Fruit fly (Drosophila melanogaster) whole organism, embryonic: Measurements from ENCODE around the gene wb.

Experiments
- Adf1 ChIP-seq: fragments of 200-800 bp; sonication (Bioruptor generic); IDR thresholded peaks from 2 replicates; pipeline ENCODE4 v1.3.6; 2022; ENCODE audit warnings: missing biosample characterization, missing genetic modification characterization
- Asciz ChIP-seq: fragments of 200-800 bp; sonication (Bioruptor generic); optimal IDR thresholded peaks from 2 replicates; lab custom pipeline; 2017; ENCODE audit warnings: missing biosample characterization, mild to moderate bottlenecking, missing genetic modification characterization, missing genetic modification reagents
- B-H2 ChIP-seq: fragments of 200-800 bp; sonication (Bioruptor generic); optimal IDR thresholded peaks from 2 replicates; lab custom pipeline; 2018; ENCODE audit warnings: missing biosample characterization, mild to moderate bottlenecking, missing genetic modification characterization
- Bgb ChIP-seq: fragments of 200-800 bp; sonication (Bioruptor generic); IDR thresholded peaks from 2 replicates; pipeline ENCODE4 v1.3.6; 2022; ENCODE audit warnings: missing biosample characterization, missing genetic modification characterization; ENCODE audit not compliant: partially characterized antibody
- CG10959 ChIP-seq: fragments of 200-800 bp; sonication (Bioruptor generic); IDR thresholded peaks from 2 replicates; pipeline ENCODE4 v1.3.6; 2022; ENCODE audit warnings: missing biosample characterization, missing genetic modification characterization
- CG12219 ChIP-seq: fragments of 200-800 bp; sonication (Bioruptor generic); optimal IDR thresholded peaks from 3 replicates; lab custom pipeline; 2018; ENCODE audit warnings: missing biosample characterization, mild to moderate bottlenecking, missing genetic modification characterization
- CG12659 ChIP-seq: fragments of 200-800 bp; sonication (Bioruptor generic); optimal IDR thresholded peaks from 3 replicates; lab custom pipeline; 2017; ENCODE audit warnings: mild to moderate bottlenecking, missing biosample characterization, missing genetic modification reagents, missing genetic modification characterization
- CG13123 ChIP-seq: fragments of 200-800 bp; sonication (Bioruptor generic); optimal IDR thresholded peaks from 2 replicates; lab custom pipeline; 2016; ENCODE audit warnings: missing biosample characterization, missing genetic modification characterization
- CG13775 ChIP-seq: fragments of 200-800 bp; sonication (Bioruptor generic); optimal IDR thresholded peaks from 3 replicates; lab custom pipeline; 2017; ENCODE audit warnings: missing biosample characterization, mild to moderate bottlenecking, missing genetic modification characterization
- CG14050 ChIP-seq: fragments of 200-800 bp; sonication (Bioruptor generic); IDR thresholded peaks from 3 replicates; pipeline ENCODE4 v1.3.6; 2022; ENCODE audit warnings: missing biosample characterization, missing genetic modification characterization
- CG15601 ChIP-seq: fragments of 200-800 bp; sonication (Bioruptor generic); optimal IDR thresholded peaks from 3 replicates; lab custom pipeline; 2019; ENCODE audit warnings: missing biosample characterization, mild to moderate bottlenecking, missing genetic modification characterization, moderate library complexity
- CG2202 ChIP-seq: fragments of 200-800 bp; sonication (Bioruptor generic); optimal IDR thresholded peaks from 2 replicates; lab custom pipeline; 2018; ENCODE audit warnings: missing biosample characterization, mild to moderate bottlenecking, missing genetic modification characterization
- CG2712 ChIP-seq: fragments of 200-800 bp; optimal IDR thresholded peaks from 3 replicates; lab custom pipeline; 2019; ENCODE audit warnings: missing biosample characterization, mild to moderate bottlenecking, missing genetic modification characterization, moderate library complexity
- CG2875 ChIP-seq: fragments of 200-800 bp; sonication (Bioruptor generic); optimal IDR thresholded peaks from 2 replicates; lab custom pipeline; 2017; ENCODE audit warnings: missing biosample characterization, mild to moderate bottlenecking, missing genetic modification characterization, missing genetic modification reagents
- CG32772 ChIP-seq: fragments of 200-800 bp; sonication (Bioruptor generic); IDR thresholded peaks from 2 replicates; pipeline ENCODE4 v1.3.6; 2022; ENCODE audit warnings: missing biosample characterization, missing genetic modification characterization
- CG3847 ChIP-seq: fragments of 200-800 bp; sonication (Bioruptor generic); IDR thresholded peaks from 2 replicates; pipeline ENCODE4 v1.3.6; 2022; ENCODE audit warnings: missing biosample characterization, missing genetic modification characterization
- CG4282 ChIP-seq: fragments of 200-800 bp; sonication (Bioruptor generic); optimal IDR thresholded peaks from 2 replicates; lab custom pipeline; 2016; ENCODE audit warnings: missing biosample characterization, missing genetic modification characterization
- CG4424 ChIP-seq: fragments of 200-800 bp; sonication (Bioruptor generic); optimal IDR thresholded peaks from 3 replicates; lab custom pipeline; 2016; ENCODE audit warnings: missing biosample characterization, missing genetic modification characterization
- CG4854 ChIP-seq: fragments of 200-800 bp; sonication (Bioruptor generic); optimal IDR thresholded peaks from 2 replicates; lab custom pipeline; 2016; ENCODE audit warnings: missing biosample characterization, missing genetic modification characterization, inconsistent platforms
- CG5245 ChIP-seq: fragments of 200-800 bp; sonication (Bioruptor generic); optimal IDR thresholded peaks from 3 replicates; lab custom pipeline; 2016; ENCODE audit warnings: missing biosample characterization, missing genetic modification characterization
- CG7839 ChIP-seq: fragments of 200-800 bp; sonication (Bioruptor generic); optimal IDR thresholded peaks from 3 replicates; lab custom pipeline; 2018; ENCODE audit warnings: missing biosample characterization, mild to moderate bottlenecking, missing genetic modification characterization, moderate library complexity
- Ets65A ChIP-seq: fragments of 200-800 bp; sonication (Bioruptor generic); peaks from one replicate; lab custom pipeline; 2016; ENCODE audit warnings: missing biosample characterization, missing genetic modification characterization
- H15 ChIP-seq: fragments of 200-800 bp; sonication (Bioruptor generic); IDR thresholded peaks from 3 replicates; pipeline ENCODE4 v1.3.6; 2022; ENCODE audit warnings: missing biosample characterization, missing genetic modification characterization
- HLH3B ChIP-seq: fragments of 200-800 bp; sonication (Bioruptor generic); IDR thresholded peaks from 2 replicates; pipeline ENCODE4 v1.3.6; 2022; ENCODE audit warnings: missing biosample characterization, missing genetic modification characterization
- Hr3 ChIP-seq: fragments of 200-800 bp; sonication (Bioruptor generic); optimal IDR thresholded peaks from 3 replicates; lab custom pipeline; 2016; ENCODE audit warnings: missing biosample characterization, missing genetic modification characterization
- Hr78 ChIP-seq, 2 experiments: fragments of 200-800 bp in 1 of 2; fragments of >200 bp in 1 of 2; sonication (Bioruptor generic) in 1 of 2; optimal IDR thresholded peaks; 2 replicates each; lab custom pipeline; 2017 to 2019; ENCODE audit warnings: missing biosample characterization in 2 of 2, missing genetic modification characterization in 2 of 2, mild to moderate bottlenecking in 1 of 2, moderate library complexity in 1 of 2
- Mrtf ChIP-seq: fragments of 200-800 bp; sonication (Bioruptor generic); IDR thresholded peaks from 3 replicates; pipeline ENCODE4 v1.3.6; 2022; ENCODE audit warnings: missing biosample characterization, missing genetic modification characterization
- Pdp1 ChIP-seq, 2 experiments: fragments of 200-800 bp; sonication (Bioruptor generic); optimal IDR thresholded peaks; 3 replicates each; lab custom pipeline; 2016; ENCODE audit warnings: missing biosample characterization in 2 of 2, missing genetic modification characterization in 2 of 2, mild to moderate bottlenecking in 1 of 2, moderate library complexity in 1 of 2
- Sry-δ ChIP-seq: fragments of 200-800 bp; sonication (Bioruptor generic); optimal IDR thresholded peaks from 2 replicates; lab custom pipeline; 2016; ENCODE audit warnings: missing biosample characterization, missing genetic modification characterization
- amos ChIP-seq: fragments of 200-800 bp; sonication (Bioruptor generic); IDR thresholded peaks from 2 replicates; pipeline ENCODE4 v1.3.6; 2022; ENCODE audit warnings: missing biosample characterization, missing genetic modification characterization; ENCODE audit not compliant: partially characterized antibody
- br ChIP-seq: fragments of >200 bp; optimal IDR thresholded peaks from 2 replicates; lab custom pipeline; 2017
- crol ChIP-seq: fragments of 200-800 bp; sonication (Bioruptor generic); IDR thresholded peaks from 2 replicates; pipeline ENCODE4 v1.3.6; 2022; ENCODE audit warnings: missing biosample characterization, missing genetic modification characterization
- dmrt99B ChIP-seq: fragments of 200-800 bp; sonication (Bioruptor generic); optimal IDR thresholded peaks from 2 replicates; lab custom pipeline; 2018; ENCODE audit warnings: missing biosample characterization, mild to moderate bottlenecking, missing genetic modification characterization, moderate library complexity
- emc ChIP-seq: fragments of 200-800 bp; sonication (Bioruptor generic); optimal IDR thresholded peaks from 2 replicates; lab custom pipeline; 2016; ENCODE audit warnings: missing biosample characterization, missing genetic modification characterization
- esg ChIP-seq: fragments of 200-800 bp; sonication (Bioruptor generic); conservative IDR thresholded peaks from 2 replicates; pipeline ENCODE4 v1.3.6; 2022; ENCODE audit warnings: missing biosample characterization, missing genetic modification characterization
- eve ChIP-seq, 2 experiments: fragments of >200 bp; optimal IDR thresholded peaks; 2 replicates each; lab custom pipeline; 2017; ENCODE audit warnings: missing biosample characterization in 2 of 2, missing genetic modification characterization in 2 of 2
- ftz-f1 ChIP-seq: fragments of 200-800 bp; sonication (Bioruptor generic); optimal IDR thresholded peaks from 2 replicates; lab custom pipeline; 2016; ENCODE audit warnings: missing biosample characterization, missing genetic modification characterization
- inv ChIP-seq: fragments of 200-800 bp; sonication (Bioruptor generic); IDR thresholded peaks from 2 replicates; pipeline ENCODE4 v1.3.6; 2022; ENCODE audit warnings: missing biosample characterization, missing genetic modification characterization; ENCODE audit not compliant: partially characterized antibody
- lmd ChIP-seq: fragments of 200-800 bp; sonication (Bioruptor generic); IDR thresholded peaks from 2 replicates; pipeline ENCODE4 v1.3.6; 2022; ENCODE audit warnings: missing biosample characterization, missing genetic modification characterization
- mam ChIP-seq: fragments of 200-800 bp; sonication (Bioruptor generic); optimal IDR thresholded peaks from 3 replicates; lab custom pipeline; 2016; ENCODE audit warnings: missing biosample characterization, missing genetic modification characterization
- pb ChIP-seq: fragments of 200-800 bp; sonication (Bioruptor generic); optimal IDR thresholded peaks from 3 replicates; lab custom pipeline; 2016; ENCODE audit warnings: missing biosample characterization, missing genetic modification characterization
- phol ChIP-seq: fragments of 200-800 bp; sonication (Bioruptor generic); optimal IDR thresholded peaks from 3 replicates; lab custom pipeline; 2018; ENCODE audit warnings: missing biosample characterization, mild to moderate bottlenecking, missing genetic modification characterization, moderate library complexity
- ro ChIP-seq: fragments of 200-800 bp; sonication (Bioruptor generic); IDR thresholded peaks from 2 replicates; pipeline ENCODE4 v1.3.6; 2022; ENCODE audit warnings: missing biosample characterization, missing genetic modification characterization
- sqz ChIP-seq: fragments of 200-800 bp; sonication (Bioruptor generic); optimal IDR thresholded peaks from 3 replicates; lab custom pipeline; 2018; ENCODE audit warnings: missing biosample characterization, mild to moderate bottlenecking, missing genetic modification characterization
- trh ChIP-seq: fragments of 200-800 bp; sonication (Bioruptor generic); optimal IDR thresholded peaks from 2 replicates; lab custom pipeline; 2016; ENCODE audit warnings: missing biosample characterization, missing genetic modification characterization
- zfh1 ChIP-seq: fragments of 200-800 bp; sonication (Bioruptor generic); IDR thresholded peaks from 3 replicates; pipeline ENCODE4 v1.3.6; 2022; ENCODE audit warnings: missing biosample characterization, missing genetic modification characterization

Gene wb

DNA sequence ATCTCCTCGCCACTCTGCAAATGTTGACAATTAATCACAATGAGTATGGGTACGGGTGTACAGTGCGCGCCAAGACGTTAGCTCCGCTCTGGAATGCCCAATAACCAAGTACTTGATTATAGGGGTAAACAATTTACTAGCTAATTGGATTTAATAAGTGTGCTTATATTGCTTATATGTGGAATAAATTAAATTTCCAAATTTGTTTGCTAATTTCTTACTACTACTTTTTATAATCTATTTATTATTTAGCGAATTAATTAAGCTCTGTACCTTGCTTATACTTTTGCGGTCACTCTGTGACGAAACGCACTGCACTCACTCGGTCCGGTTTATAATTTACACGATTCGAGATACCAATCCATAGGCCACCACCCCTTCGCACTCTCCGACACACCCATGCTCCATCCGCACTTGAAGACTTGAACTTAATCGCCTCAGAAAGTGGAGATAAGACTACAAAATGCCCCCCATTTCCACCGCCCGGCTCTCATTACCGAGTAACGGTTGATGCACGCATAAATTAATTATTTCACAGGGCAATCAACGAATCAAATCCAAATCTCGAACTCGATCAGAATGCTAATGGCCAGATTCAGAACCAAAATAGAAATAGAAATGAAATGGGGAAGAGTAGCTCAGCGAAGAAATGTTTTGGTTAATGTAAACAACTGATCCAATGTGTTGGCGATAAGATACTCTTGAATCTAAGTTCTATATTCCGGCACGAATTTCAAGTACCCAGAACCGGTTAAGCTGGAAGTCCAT lies 25.1 kb upstream of the wb start (continued):
- TF ChIP-seq CG14050 (GFP tag; lab: Robert Waterston, UW), result no peak
- TF ChIP-seq, all 482 proteins: peak for 128

DNA sequence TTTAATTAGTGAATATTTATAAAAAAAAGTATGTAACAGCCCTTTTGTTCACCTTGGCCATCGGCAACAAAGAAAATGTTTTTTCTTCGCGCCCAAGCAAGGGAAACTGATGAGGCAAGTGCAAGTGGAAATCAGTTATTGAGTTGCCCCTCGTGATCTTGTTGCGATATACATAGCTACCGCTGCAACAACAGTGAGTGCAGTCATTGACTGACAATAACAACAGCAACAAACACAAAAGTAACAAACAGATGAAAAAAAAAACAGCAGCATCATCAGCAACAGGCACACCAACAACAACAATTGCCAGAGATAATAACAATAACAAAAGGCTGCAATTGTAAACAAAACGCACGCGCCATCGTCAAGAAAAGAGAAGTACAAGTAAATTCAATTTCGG lies 17.8 kb upstream of the wb start:
- TF ChIP-seq Ets65A, result peak; percentile 6
- TF ChIP-seq Bgb, result no peak
- peak; percentile 31 for TF ChIP-seq sqz (GFP tag; lab: Kevin White, UChicago)
- TF ChIP-seq, all 482 proteins: peak for 2

DNA sequence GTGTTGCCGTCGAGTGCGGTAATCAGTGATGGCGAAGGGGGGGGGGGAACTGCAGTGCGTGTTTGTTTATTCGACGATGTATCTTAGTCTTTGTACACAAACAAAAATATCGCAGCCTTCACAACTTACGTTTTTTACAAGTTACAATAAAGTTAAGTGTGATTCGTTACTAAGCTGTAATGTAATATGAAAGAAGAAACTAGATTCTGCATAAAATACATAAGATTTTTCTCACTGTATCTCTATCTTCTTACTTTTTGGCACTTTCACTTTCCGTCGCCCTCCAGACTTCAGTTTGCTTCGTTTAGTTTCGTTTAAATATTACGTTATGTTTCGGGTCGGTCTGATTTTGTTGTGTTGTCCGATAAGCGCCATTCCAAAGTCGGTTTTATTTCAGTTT lies 17.3 kb upstream of the wb start:
- TF ChIP-seq CG12659 (GFP tag; lab: Kevin White, UChicago), result peak; percentile 12
- TF ChIP-seq CG12219, result peak; percentile 1
- TF ChIP-seq dmrt99B (tag; lab: Kevin White, UChicago), result peak; percentile 78
- TF ChIP-seq trh (GFP tag; lab: Kevin White, UChicago), result no peak
- TF ChIP-seq ro (GFP tag; lab: Robert Waterston, UW), result no peak
- no peak for TF ChIP-seq eve (GFP tag; optimal IDR thresholded peaks at IDR 0.05; lab: Kevin White, UChicago)
- peak; percentile 89 for TF ChIP-seq crol (GFP tag; lab: Robert Waterston, UW)
- 0 out of 2 replicates have a peak, but pooled peaks have one; percentile 15 for TF ChIP-seq esg (GFP tag; lab: Robert Waterston, UW)
- TF ChIP-seq mam, result no peak
- peak; percentile 57 for TF ChIP-seq CG2712 (tag; lab: Kevin White, UChicago)
- no peak for TF ChIP-seq br (lab: Kevin White, UChicago)
- TF ChIP-seq emc (GFP tag; lab: Kevin White, UChicago), result no peak
- no peak for TF ChIP-seq ftz-f1
- peak in 1 of 2 experiments; percentile 11 for TF ChIP-seq Pdp1 (GFP tag; optimal IDR thresholded peaks at IDR 0.05; lab: Kevin White, UChicago)
- peak; percentile 0 for TF ChIP-seq Asciz (GFP tag; lab: Kevin White, UChicago)
- no peak for TF ChIP-seq CG10959 (GFP tag; lab: Robert Waterston, UW)
- no peak for TF ChIP-seq CG4282 (GFP tag; lab: Kevin White, UChicago)
- TF ChIP-seq CG5245 (GFP tag; lab: Kevin White, UChicago), result peak; percentile 24
- no peak for TF ChIP-seq amos
- no peak for TF ChIP-seq pb (GFP tag; lab: Kevin White, UChicago)
- peak; percentile 84 for TF ChIP-seq zfh1 (GFP tag; lab: Robert Waterston, UW)
- TF ChIP-seq Hr78 (GFP tag; optimal IDR thresholded peaks at IDR 0.05; lab: Kevin White, UChicago), result peak in 1 of 2 experiments; percentile 33
- TF ChIP-seq CG15601 (tag; lab: Kevin White, UChicago), result peak; percentile 60
- peak; percentile 26 for TF ChIP-seq CG4424 (GFP tag; lab: Kevin White, UChicago)
- TF ChIP-seq CG13775 (GFP tag; lab: Kevin White, UChicago), result peak; percentile 36
- TF ChIP-seq Adf1 (GFP tag; lab: Robert Waterston, UW), result no peak
- peak; percentile 34; the same call in 1 of the 3 replicates for TF ChIP-seq H15 (GFP tag; lab: Robert Waterston, UW)
- TF ChIP-seq CG13123, result no peak
- TF ChIP-seq CG3847 (GFP tag; lab: Robert Waterston, UW), result no peak
- peak; percentile 51 for TF ChIP-seq Hr3 (GFP tag; lab: Kevin White, UChicago)
- TF ChIP-seq CG4854 (GFP tag; lab: Kevin White, UChicago), result no peak
- TF ChIP-seq HLH3B, result peak; percentile 69
- TF ChIP-seq Sry-δ (GFP tag; lab: Kevin White, UChicago), result no peak
- peak; percentile 58 for TF ChIP-seq CG7839 (tag; lab: Kevin White, UChicago)
- no peak for TF ChIP-seq inv (GFP tag; lab: Robert Waterston, UW)
- TF ChIP-seq lmd, result 0 out of 2 replicates have a peak, but pooled peaks have one; percentile 42
- peak; percentile 9 for TF ChIP-seq CG2202 (tag; lab: Kevin White, UChicago)
- no peak for TF ChIP-seq B-H2
- TF ChIP-seq CG2875 (GFP tag; lab: Kevin White, UChicago), result peak; percentile 81
- peak; percentile 59 for TF ChIP-seq phol (tag; lab: Kevin White, UChicago)
- peak; percentile 42; the same call in 1 of the 2 replicates for TF ChIP-seq CG32772 (GFP tag; lab: Robert Waterston, UW)
- peak; percentile 26; the same call in 1 of the 3 replicates for TF ChIP-seq Mrtf (GFP tag; lab: Robert Waterston, UW)
